Worm (Caenorhabditis elegans) whole organism, L4 larva: ENCODE measurements around the gene abf-6.

ENCODE experiments used
- T20F7.1 ChIP-seq: fragments of 200-800 bp; sonication (Bioruptor generic); optimal IDR thresholded peaks from 2 replicates; lab custom pipeline; 2018; ENCODE audit warnings: mild to moderate bottlenecking, missing genetic modification characterization, missing compliant biosample characterization
- ceh-32 ChIP-seq: sonication (generic microtip); optimal IDR thresholded peaks from 2 replicates; lab custom pipeline; 2016; ENCODE audit warnings: mild to moderate bottlenecking, missing genetic modification characterization, missing compliant biosample characterization; ENCODE audit not compliant: poor library complexity
- daf-12 ChIP-seq: fragments of 150-350 bp; optimal IDR thresholded peaks from 2 replicates; lab custom pipeline; 2014; ENCODE audit warnings: missing biosample characterization, missing genetic modification reagents, missing genetic modification characterization
- dpl-1 ChIP-seq: fragments of 150-350 bp; optimal IDR thresholded peaks from 2 replicates; lab custom pipeline; 2014; ENCODE audit warnings: missing biosample characterization, missing genetic modification reagents, missing genetic modification characterization
- fos-1 ChIP-seq: fragments of 150-350 bp; optimal IDR thresholded peaks from 2 replicates; lab custom pipeline; 2014; ENCODE audit warnings: missing biosample characterization, missing genetic modification characterization
- mep-1 ChIP-seq: fragments of 150-350 bp; sonication (generic microtip); optimal IDR thresholded peaks from 3 replicates; lab custom pipeline; 2014; ENCODE audit warnings: missing biosample characterization, missing genetic modification characterization
- nhr-11 ChIP-seq: fragments of 150-350 bp; optimal IDR thresholded peaks from 2 replicates; lab custom pipeline; 2014; ENCODE audit warnings: missing biosample characterization, missing genetic modification characterization

DNA sequence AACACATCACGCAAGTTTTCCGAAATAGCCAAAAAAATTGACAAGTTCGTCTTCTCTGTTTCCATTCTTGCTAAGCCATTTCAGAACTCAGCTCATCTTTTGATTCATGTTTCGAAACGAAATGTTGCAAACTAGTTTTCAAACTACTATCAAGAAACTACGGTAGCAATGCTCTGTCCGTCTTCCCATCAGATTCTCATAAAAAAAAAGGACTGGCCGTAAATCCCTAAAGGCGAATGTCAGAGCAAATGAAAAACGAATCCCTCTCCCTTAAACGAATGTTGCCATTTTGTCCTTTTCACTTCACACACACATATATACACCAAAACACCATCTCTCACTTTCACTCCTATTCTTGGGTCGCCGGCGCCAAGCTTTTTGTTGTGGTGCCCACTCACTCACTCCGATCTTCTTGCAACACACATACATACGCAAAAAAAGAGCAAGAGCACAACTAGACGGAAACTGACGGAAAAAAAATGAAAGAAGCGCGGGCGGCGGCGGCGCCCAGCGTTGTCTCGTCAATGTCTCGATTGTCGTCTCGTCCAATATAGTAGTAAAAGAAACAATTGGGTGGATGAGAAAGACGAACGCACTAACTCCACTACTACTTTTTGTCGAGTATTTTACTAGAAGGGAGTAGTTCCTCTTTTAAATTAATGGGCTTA is 34.0 kb downstream of the abf-6 start:
- no peak for TF ChIP-seq dpl-1 (GFP tag; lab: Kevin White, UChicago)
- TF ChIP-seq fos-1 = no peak
- TF ChIP-seq ceh-32 (tag; lab: Kevin White, UChicago) = no peak
- no peak for TF ChIP-seq mep-1 (tag; lab: Kevin White, UChicago)
- no peak for TF ChIP-seq daf-12 (tag; lab: Kevin White, UChicago)
- no peak for TF ChIP-seq T20F7.1 (GFP tag; lab: Kevin White, UChicago)
- TF ChIP-seq nhr-11 (tag; lab: Kevin White, UChicago) = no peak
